Fruit fly (Drosophila melanogaster): ENCODE data around the gene CG32645.
"Not testable (repeated sequence)": the region's sequence is repeated elsewhere in the genome, so short reads cannot be mapped to it uniquely, and the experiment has no call there.

dm6 chrX:13177720-13178119 lies 38.7 kb downstream of the CG32645 start, which contains the start of gene CG32640:
- not testable (repeated sequence) for TF ChIP-seq CTCF, CG8478 (optimal IDR thresholded peaks at IDR 0.05)

Data from S2 (cell line).